Fruit fly (Drosophila melanogaster) whole organism, prepupa: ENCODE data around the gene Esp.

Source experiments
- CG31627 ChIP-seq: fragments of 200-800 bp; sonication (Bioruptor generic); optimal IDR thresholded peaks from 3 replicates; lab custom pipeline; 2016; ENCODE audit warnings: missing biosample characterization, missing genetic modification characterization
- OdsH ChIP-seq: fragments of 200-800 bp; sonication (Bioruptor generic); optimal IDR thresholded peaks from 3 replicates; lab custom pipeline; 2016; ENCODE audit warnings: missing biosample characterization, missing genetic modification characterization

- TF ChIP-seq CG31627 (GFP tag; lab: Kevin White, UChicago) (no peak), OdsH (GFP tag; lab: Kevin White, UChicago) (no peak)
Observed at dm6 chr3R:24841063-24841462, 672 bp upstream of the Esp start, which contains the start of gene CG33658.
